Fruit fly (Drosophila melanogaster) whole organism, pupa: ENCODE data around the gene Tps1.
A peak's percentile ranks its signal among the peaks of the same experiment; 100 is the strongest.

Source experiments
- CG10348 ChIP-seq: fragments of 200-800 bp; sonication (Bioruptor generic); IDR thresholded peaks from 2 replicates; pipeline ENCODE4 v1.3.6; 2022; ENCODE audit warnings: missing biosample characterization, missing genetic modification characterization
- CG12605 ChIP-seq: fragments of 200-800 bp; sonication (Bioruptor generic); IDR thresholded peaks from 2 replicates; pipeline ENCODE4 v1.3.6; 2022; ENCODE audit warnings: missing biosample characterization, missing genetic modification characterization
- CG13204 ChIP-seq: fragments of 200-800 bp; sonication (Bioruptor generic); optimal IDR thresholded peaks from 2 replicates; lab custom pipeline; 2018; ENCODE audit warnings: missing biosample characterization, mild to moderate bottlenecking, missing genetic modification characterization, moderate library complexity
- CG14655 ChIP-seq: fragments of 200-800 bp; sonication (Bioruptor generic); optimal IDR thresholded peaks from 3 replicates; lab custom pipeline; 2017; ENCODE audit warnings: mild to moderate bottlenecking, missing biosample characterization, missing genetic modification reagents, missing genetic modification characterization
- CG15710 ChIP-seq: fragments of 200-800 bp; sonication (Bioruptor generic); optimal IDR thresholded peaks from 2 replicates; lab custom pipeline; 2018; ENCODE audit warnings: missing biosample characterization, mild to moderate bottlenecking, missing genetic modification characterization, moderate library complexity
- CG17806 ChIP-seq: fragments of 200-800 bp; sonication (Bioruptor generic); optimal IDR thresholded peaks from 2 replicates; lab custom pipeline; 2018; ENCODE audit warnings: missing biosample characterization, mild to moderate bottlenecking, missing genetic modification characterization, moderate library complexity
- CG32121 ChIP-seq: fragments of 200-800 bp; sonication (Bioruptor generic); IDR thresholded peaks from 2 replicates; pipeline ENCODE4 v1.3.6; 2022; ENCODE audit warnings: missing biosample characterization, missing genetic modification characterization
- CG34367 ChIP-seq: fragments of 200-800 bp; sonication (Bioruptor generic); optimal IDR thresholded peaks from 2 replicates; lab custom pipeline; 2018; ENCODE audit warnings: missing biosample characterization, mild to moderate bottlenecking, missing genetic modification characterization
- CG4496 ChIP-seq: fragments of 200-800 bp; sonication (Bioruptor generic); IDR thresholded peaks from 3 replicates; pipeline ENCODE4 v1.3.6; 2022; ENCODE audit warnings: missing biosample characterization, missing genetic modification characterization
- CG8159 ChIP-seq: fragments of 200-800 bp; sonication (Bioruptor generic); optimal IDR thresholded peaks from 3 replicates; lab custom pipeline; 2018; ENCODE audit warnings: missing biosample characterization, mild to moderate bottlenecking, missing genetic modification characterization, moderate library complexity
- CG8301 ChIP-seq: fragments of 200-800 bp; sonication (Bioruptor generic); optimal IDR thresholded peaks from 2 replicates; lab custom pipeline; 2018; ENCODE audit warnings: missing biosample characterization, mild to moderate bottlenecking, missing genetic modification characterization
- CG9948 ChIP-seq: fragments of 200-800 bp; sonication (Bioruptor generic); optimal IDR thresholded peaks from 2 replicates; lab custom pipeline; 2018; ENCODE audit warnings: missing biosample characterization, mild to moderate bottlenecking, missing genetic modification characterization, moderate library complexity
- D1 ChIP-seq: fragments of 200-800 bp; sonication (Bioruptor generic); optimal IDR thresholded peaks from 2 replicates; lab custom pipeline; 2018; ENCODE audit warnings: missing biosample characterization, mild to moderate bottlenecking, missing genetic modification characterization, moderate library complexity
- EcR ChIP-seq: fragments of 200-800 bp; sonication (Bioruptor generic); optimal IDR thresholded peaks from 3 replicates; lab custom pipeline; 2019; ENCODE audit warnings: missing biosample characterization, missing genetic modification characterization, mild to moderate bottlenecking, moderate library complexity, missing genetic modification reagents
- Ets98B ChIP-seq: fragments of 200-800 bp; sonication (Bioruptor generic); IDR thresholded peaks from 2 replicates; pipeline ENCODE4 v1.3.6; 2022; ENCODE audit warnings: missing biosample characterization, missing genetic modification characterization
- Pif1A ChIP-seq: fragments of 200-800 bp; sonication (Bioruptor generic); optimal IDR thresholded peaks from 3 replicates; lab custom pipeline; 2016; ENCODE audit warnings: missing biosample characterization, missing genetic modification characterization
- Pif1B ChIP-seq: fragments of 200-800 bp; sonication (Bioruptor generic); optimal IDR thresholded peaks from 3 replicates; lab custom pipeline; 2016; ENCODE audit warnings: missing biosample characterization, missing genetic modification characterization
- Snoo ChIP-seq: fragments of 200-800 bp; sonication (Bioruptor generic); optimal IDR thresholded peaks from 3 replicates; lab custom pipeline; 2017; ENCODE audit warnings: missing biosample characterization, mild to moderate bottlenecking, missing genetic modification characterization, inconsistent platforms
- fd96Ca ChIP-seq: fragments of 200-800 bp; sonication (Bioruptor generic); IDR thresholded peaks from 3 replicates; pipeline ENCODE4 v1.3.6; 2022; ENCODE audit warnings: missing biosample characterization, missing genetic modification characterization
- gl ChIP-seq: fragments of 200-800 bp; sonication (Bioruptor generic); optimal IDR thresholded peaks from 2 replicates; lab custom pipeline; 2018; ENCODE audit warnings: missing biosample characterization, mild to moderate bottlenecking, missing genetic modification characterization
- rn ChIP-seq: fragments of 200-800 bp; sonication (Bioruptor generic); IDR thresholded peaks from 2 replicates; pipeline ENCODE4 v1.3.6; 2022; ENCODE audit warnings: missing biosample characterization, missing genetic modification characterization

Gene Tps1

DNA sequence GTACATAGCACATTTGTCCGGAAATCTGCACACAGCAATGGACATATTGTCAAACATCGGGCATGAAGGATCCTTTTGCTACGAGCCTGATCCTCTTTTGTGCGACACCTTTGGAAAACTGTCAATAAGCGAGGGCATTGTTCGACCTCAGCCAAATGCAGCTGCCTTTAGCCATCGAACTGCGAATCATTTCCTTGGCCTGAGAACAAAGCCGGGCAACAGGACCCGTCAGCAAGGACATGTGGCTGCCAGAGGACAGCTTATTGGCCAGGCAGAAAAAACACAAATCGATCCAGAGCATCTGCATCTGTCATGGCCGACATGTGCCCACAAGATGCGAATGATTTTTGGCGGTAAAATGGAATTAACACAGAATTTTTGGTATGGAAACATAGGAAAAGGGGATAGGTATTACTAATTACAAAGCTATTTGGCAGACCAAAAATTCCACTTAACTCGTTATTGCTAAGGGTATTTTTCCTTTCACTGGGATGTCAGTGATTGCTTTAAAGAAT is 18.1 kb upstream of the Tps1 start:
- no peak for TF ChIP-seq Ets98B (GFP tag; lab: Robert Waterston, UW)
- TF ChIP-seq CG15710 (tag; lab: Kevin White, UChicago), result no peak
- no peak for TF ChIP-seq Pif1B
- TF ChIP-seq fd96Ca (GFP tag; lab: Robert Waterston, UW), result no peak
- TF ChIP-seq Pif1A, result no peak
- TF ChIP-seq EcR (GFP tag; lab: Kevin White, UChicago), result no peak
- TF ChIP-seq CG12605 (GFP tag; lab: Robert Waterston, UW), result no peak
- TF ChIP-seq CG8301 (tag; lab: Kevin White, UChicago), result no peak
- TF ChIP-seq CG14655 (GFP tag; lab: Kevin White, UChicago), result no peak
- TF ChIP-seq gl, result no peak
- TF ChIP-seq CG13204 (GFP tag; lab: Kevin White, UChicago), result no peak
- no peak for TF ChIP-seq D1 (tag; lab: Kevin White, UChicago)
- TF ChIP-seq CG32121 (GFP tag; lab: Robert Waterston, UW), result no peak
- no peak for TF ChIP-seq CG8159 (tag; lab: Kevin White, UChicago)
- TF ChIP-seq rn (GFP tag; lab: Robert Waterston, UW), result no peak
- TF ChIP-seq CG17806 (tag; lab: Kevin White, UChicago), result no peak
- TF ChIP-seq CG9948 (tag; lab: Kevin White, UChicago), result no peak
- TF ChIP-seq CG10348 (GFP tag; lab: Robert Waterston, UW), result no peak
- TF ChIP-seq CG4496 (GFP tag; lab: Robert Waterston, UW), result no peak
- no peak for TF ChIP-seq CG34367 (tag; lab: Kevin White, UChicago)

DNA sequence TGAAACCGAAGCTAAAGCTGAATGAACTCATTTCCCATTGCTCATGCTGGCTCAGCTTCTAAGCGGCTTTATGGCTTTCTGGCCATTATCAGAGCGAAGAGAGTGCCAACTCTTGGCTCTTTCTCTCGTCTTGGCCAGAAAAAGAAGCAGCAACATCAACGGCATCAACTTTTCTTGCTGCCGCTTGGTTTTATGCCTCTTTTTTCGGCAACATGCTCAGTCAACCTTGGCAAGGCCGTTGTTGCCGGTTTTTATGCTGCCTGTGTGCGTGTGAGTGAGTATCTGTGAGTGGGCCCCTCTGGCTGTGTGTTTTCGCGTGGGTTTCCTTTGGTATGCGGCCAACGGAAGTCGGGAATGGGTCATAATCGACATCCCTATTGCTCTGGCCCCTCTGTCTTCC is 17.5 kb upstream of the Tps1 start:
- TF ChIP-seq EcR (GFP tag; lab: Kevin White, UChicago) (peak; percentile 76), CG9948 (tag; lab: Kevin White, UChicago) (no peak), D1 (tag; lab: Kevin White, UChicago) (no peak)
- TF ChIP-seq, all 21 proteins: peak for 1

DNA sequence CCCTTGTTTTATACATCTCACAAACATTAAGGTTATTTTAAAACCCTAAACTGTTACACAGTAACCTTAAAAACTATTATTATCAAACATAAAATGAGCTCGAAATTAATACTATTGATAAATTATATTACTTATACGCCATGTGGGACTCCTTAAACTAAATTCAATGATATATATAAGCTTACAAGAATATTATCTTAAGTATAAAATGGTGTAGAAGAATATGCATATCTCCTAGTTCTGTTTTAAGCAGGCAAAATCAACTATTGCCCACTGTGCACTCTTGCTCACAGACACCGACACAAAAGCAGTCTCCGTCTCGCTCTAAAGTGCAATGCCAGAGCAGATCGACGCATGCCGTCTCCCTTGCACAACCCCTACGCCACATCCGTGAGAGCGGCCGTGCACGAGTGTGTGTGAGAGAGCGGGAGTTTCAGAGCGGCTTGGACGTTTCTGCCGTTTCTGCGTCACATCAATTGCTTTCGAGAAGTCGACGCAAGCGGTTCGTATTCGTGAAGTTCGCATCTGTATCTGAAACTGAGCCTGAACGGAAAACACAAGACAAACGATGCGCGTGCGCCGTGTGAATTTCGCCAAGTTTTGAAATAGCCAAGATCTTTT is 16.5 kb upstream of the Tps1 start:
- TF ChIP-seq CG13204 (GFP tag; lab: Kevin White, UChicago) (peak; percentile 89), CG4496 (GFP tag; lab: Robert Waterston, UW) (peak; percentile 71; the same call in 2 of the 3 replicates), CG15710 (tag; lab: Kevin White, UChicago) (peak; percentile 60), CG14655 (GFP tag; lab: Kevin White, UChicago) (peak; percentile 41), D1 (tag; lab: Kevin White, UChicago) (peak; percentile 26), Pif1B (peak; percentile 62), EcR (GFP tag; lab: Kevin White, UChicago) (peak; percentile 76), Pif1A (peak; percentile 55), CG17806 (tag; lab: Kevin White, UChicago) (peak; percentile 21), CG10348 (GFP tag; lab: Robert Waterston, UW) (no peak), CG12605 (GFP tag; lab: Robert Waterston, UW) (0 out of 2 replicates have a peak, but pooled peaks have one; percentile 29), CG8301 (tag; lab: Kevin White, UChicago) (peak; percentile 14), rn (GFP tag; lab: Robert Waterston, UW) (no peak), fd96Ca (GFP tag; lab: Robert Waterston, UW) (peak; percentile 63; the same call in 2 of the 3 replicates), gl (peak; percentile 38), CG32121 (GFP tag; lab: Robert Waterston, UW) (peak; percentile 32; the same call in 1 of the 2 replicates), Snoo (tag; lab: Kevin White, UChicago) (peak; percentile 59), CG9948 (tag; lab: Kevin White, UChicago) (peak; percentile 47), CG8159 (tag; lab: Kevin White, UChicago) (peak; percentile 66), Ets98B (GFP tag; lab: Robert Waterston, UW) (peak; percentile 67), CG34367 (tag; lab: Kevin White, UChicago) (peak; percentile 15)
- TF ChIP-seq, all 21 proteins: peak for 19

DNA sequence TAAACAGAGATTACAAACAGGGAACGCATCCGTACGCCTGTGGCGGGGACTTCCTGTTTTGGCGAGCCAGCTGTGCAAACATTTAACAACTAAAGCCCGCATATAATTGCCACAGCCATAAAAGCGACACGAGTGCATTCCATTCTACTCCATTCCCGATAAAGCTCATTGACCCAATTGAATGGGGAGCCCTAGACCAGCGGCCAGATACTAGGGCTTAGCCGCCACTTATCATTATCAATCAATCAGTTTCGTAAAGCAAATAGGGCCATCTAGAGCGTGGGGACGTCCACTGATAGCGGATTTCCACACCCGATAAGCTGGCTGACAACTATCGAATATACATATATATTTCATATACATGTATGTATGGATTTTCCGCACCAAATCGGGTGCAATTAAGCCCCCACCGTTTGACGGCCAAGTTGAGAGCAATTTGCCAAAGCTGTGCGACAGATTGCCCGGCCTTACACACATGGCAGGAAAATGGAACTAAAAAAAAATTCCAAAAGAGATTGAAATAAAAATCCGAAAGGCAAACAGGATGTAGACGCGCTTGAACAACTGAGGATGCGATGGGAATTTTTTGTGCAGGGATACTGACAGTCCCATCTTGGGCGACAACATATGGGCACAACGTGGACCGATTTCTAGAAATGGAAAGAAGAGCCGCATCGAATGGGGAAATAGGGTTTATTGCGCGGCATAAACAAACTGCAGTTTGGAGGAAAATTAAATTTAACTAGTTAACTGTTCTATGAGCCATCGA is 15.1 kb upstream of the Tps1 start:
- TF ChIP-seq CG8301 (tag; lab: Kevin White, UChicago) (no peak), CG13204 (GFP tag; lab: Kevin White, UChicago) (no peak), EcR (GFP tag; lab: Kevin White, UChicago) (peak; percentile 33), gl (no peak), fd96Ca (GFP tag; lab: Robert Waterston, UW) (no peak), CG14655 (GFP tag; lab: Kevin White, UChicago) (no peak), D1 (tag; lab: Kevin White, UChicago) (no peak)
- TF ChIP-seq, all 21 proteins: peak for 1
